Worm (Caenorhabditis elegans): ENCODE results near the gene C27D6.1.

- TF ChIP-seq cog-1 (tag; optimal IDR thresholded peaks at IDR 0.05) (no peak), ztf-23 (GFP tag; IDR thresholded peaks at IDR 0.05) (no peak), med-1 (GFP tag; optimal IDR thresholded peaks at IDR 0.05; ENCODE audit: insufficient read depth) (no peak), tab-1 (GFP tag; IDR thresholded peaks at IDR 0.05) (no peak), ztf-29 (GFP tag; IDR thresholded peaks at IDR 0.05) (no peak)
Measured at ce11 chrII:5212675-5213074, 40.1 kb downstream of the C27D6.1 start, which contains the start of gene C34F11.1.
